Worm (Caenorhabditis elegans): ENCODE data around the gene R11H6.5.

Gene R11H6.5

DNA sequence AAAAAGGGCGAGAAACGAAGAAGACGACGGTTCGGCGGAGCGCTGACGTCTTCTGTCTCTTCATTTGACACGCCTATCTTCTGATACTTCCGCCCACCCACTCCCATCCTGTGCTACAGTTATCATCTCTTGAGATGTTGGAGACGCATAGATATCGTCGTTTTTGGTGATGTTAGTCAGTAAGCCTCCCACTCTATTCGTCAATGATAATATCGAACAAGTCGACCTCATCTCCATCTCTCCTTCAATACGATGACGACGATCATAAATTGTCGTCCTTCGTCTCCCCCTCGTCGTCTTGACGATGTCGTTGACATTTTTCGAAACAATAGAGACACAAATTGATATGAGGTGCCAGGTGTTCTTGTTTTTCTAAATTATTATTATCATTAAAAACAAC, 46.1 kb upstream of the R11H6.5 start, which contains the start of gene slc-25A29 (continued):
- peak; percentile 25 for TF ChIP-seq hlh-11 (tag; optimal IDR thresholded peaks at IDR 0.05)
- no peak for TF ChIP-seq lsy-2 (tag; optimal IDR thresholded peaks at IDR 0.05)
- TF ChIP-seq nhr-11 (tag; optimal IDR thresholded peaks at IDR 0.05), result no peak

DNA sequence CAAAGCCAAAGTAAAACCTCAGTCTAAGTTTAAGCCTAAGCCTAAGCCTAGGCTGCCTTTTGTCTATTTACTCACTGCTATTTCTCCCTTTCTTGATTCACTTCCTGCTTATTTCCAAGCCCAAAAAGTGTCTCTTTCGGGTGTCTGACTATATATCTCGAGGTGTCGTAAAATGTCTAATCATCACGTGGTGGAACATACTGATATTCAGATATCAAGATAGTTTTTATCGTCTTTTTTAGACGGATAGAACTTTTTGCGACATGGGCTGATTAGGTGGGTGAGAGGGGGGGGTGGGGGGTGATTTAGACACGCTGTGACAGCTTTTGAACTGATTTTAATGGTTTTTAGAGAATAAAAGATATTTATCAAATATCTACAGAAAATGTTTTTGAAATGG, 44.9 kb upstream of the R11H6.5 start:
- peak; percentile 62 for TF ChIP-seq hlh-30 (tag; optimal IDR thresholded peaks at IDR 0.05; ENCODE audit: insufficient read depth)
- TF ChIP-seq tag-97 (GFP tag; IDR thresholded peaks at IDR 0.05), result no peak
- peak; percentile 5 for TF ChIP-seq nhr-28 (tag; optimal IDR thresholded peaks at IDR 0.05)
- TF ChIP-seq ama-1 (optimal IDR thresholded peaks at IDR 0.05), result no peak
- peak in 1 of 2 experiments; percentile 36 for TF ChIP-seq mdl-1 (tag; optimal IDR thresholded peaks at IDR 0.05)
- TF ChIP-seq zfp-2 (tag; optimal IDR thresholded peaks at IDR 0.05), result no peak

DNA sequence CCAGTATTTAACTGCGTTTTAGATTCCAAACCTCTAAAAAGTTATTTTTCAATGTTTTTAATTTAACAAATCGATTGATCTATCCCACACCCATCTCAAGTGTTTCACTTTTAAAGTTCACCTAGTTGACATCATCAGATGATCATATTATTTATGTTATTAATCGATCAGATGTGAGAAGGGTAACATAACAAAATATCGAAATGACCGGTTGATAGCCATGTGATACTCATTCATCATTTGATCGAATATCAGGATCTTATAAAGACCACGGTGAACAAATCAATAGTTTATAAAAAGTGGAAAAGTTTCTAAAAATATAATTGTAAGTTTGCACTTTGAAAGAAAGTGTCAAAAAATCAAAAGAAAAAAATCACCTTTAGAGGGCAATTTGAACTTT, 43.7 kb upstream of the R11H6.5 start:
- TF ChIP-seq hlh-30 (tag; optimal IDR thresholded peaks at IDR 0.05; ENCODE audit: insufficient read depth), result peak; percentile 70
- TF ChIP-seq saeg-2 (GFP tag; IDR thresholded peaks at IDR 0.05), result no peak
- TF ChIP-seq nhr-28 (tag; optimal IDR thresholded peaks at IDR 0.05), result peak; percentile 20

DNA sequence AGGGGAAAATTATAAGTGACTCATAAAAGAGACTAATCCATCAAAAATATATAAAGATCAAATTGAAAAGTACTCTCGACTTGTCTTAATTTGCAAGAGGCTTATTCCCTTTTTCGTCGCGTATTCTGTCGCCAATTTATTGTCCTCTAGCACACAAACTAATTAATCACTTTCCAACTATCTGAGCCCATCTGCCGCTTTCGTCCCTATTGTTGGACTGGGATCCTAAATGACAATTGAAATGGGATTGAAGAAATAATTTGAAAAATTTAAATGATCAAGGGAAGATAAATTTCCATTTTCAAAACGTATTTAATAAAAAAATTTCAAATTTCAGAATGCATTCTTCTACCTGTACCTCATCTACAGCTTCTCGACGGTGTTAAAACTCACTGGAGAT, 38.6 kb upstream of the R11H6.5 start:
- TF ChIP-seq daf-12 (tag; optimal IDR thresholded peaks at IDR 0.05) (no peak), fos-1 (tag; optimal IDR thresholded peaks at IDR 0.05) (no peak), lsy-2 (tag; optimal IDR thresholded peaks at IDR 0.05) (no peak), ama-1 (optimal IDR thresholded peaks at IDR 0.05) (no peak), zag-1 (tag; optimal IDR thresholded peaks at IDR 0.05) (no peak), hlh-11 (tag; optimal IDR thresholded peaks at IDR 0.05) (no peak), nhr-25 (tag; optimal IDR thresholded peaks at IDR 0.05; ENCODE audit: borderline replicate concordance, insufficient read depth) (no peak), fkh-10 (GFP tag; optimal IDR thresholded peaks at IDR 0.05) (no peak), dmd-8 (GFP tag; IDR thresholded peaks at IDR 0.05) (no peak), pha-4 (GFP tag; IDR thresholded peaks at IDR 0.05) (no peak), pha-4 (tag; optimal IDR thresholded peaks at IDR 0.05) (no peak), vab-7 (GFP tag; IDR thresholded peaks at IDR 0.05) (no peak), zfp-3 (GFP tag; conservative IDR thresholded peaks at IDR 0.05) (no peak), dmd-6 (GFP tag; IDR thresholded peaks at IDR 0.05) (no peak), ceh-20 (GFP tag; IDR thresholded peaks at IDR 0.05) (no peak), daf-19 (GFP tag; conservative IDR thresholded peaks at IDR 0.05) (no peak), ceh-62 (tag; optimal IDR thresholded peaks at IDR 0.05) (no peak), lin-15B (tag; optimal IDR thresholded peaks at IDR 0.05) (no peak), egl-27 (tag; optimal IDR thresholded peaks at IDR 0.05) (no peak), snpc-1.2 (GFP tag; IDR thresholded peaks at IDR 0.05) (no peak), F26F4.8 (GFP tag; conservative IDR thresholded peaks at IDR 0.05) (no peak)

DNA sequence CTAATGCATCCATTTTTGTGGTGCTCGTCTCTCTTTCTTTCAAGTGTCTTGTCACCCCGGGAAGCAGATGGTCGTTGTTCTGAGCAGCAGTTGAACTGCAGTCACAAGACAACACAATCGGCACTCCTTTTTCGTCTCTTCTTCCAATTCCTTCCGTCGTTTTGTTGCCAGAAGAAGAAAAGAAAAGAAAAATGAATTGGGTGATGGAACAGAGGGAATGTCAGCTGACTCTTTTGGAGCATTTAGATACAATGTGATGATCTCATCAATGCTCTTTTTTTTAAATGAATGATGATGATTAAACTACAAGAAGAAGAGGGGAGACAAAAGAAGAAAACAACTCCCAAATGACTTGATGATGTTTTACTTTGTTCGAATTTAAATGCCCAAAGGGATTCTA, 37.9 kb upstream of the R11H6.5 start:
- no peak for TF ChIP-seq ZK337.2 (GFP tag; IDR thresholded peaks at IDR 0.05)
- TF ChIP-seq ceh-28 (tag; optimal IDR thresholded peaks at IDR 0.05), result no peak
- TF ChIP-seq ctbp-1 (GFP tag; IDR thresholded peaks at IDR 0.05), result no peak
- peak; percentile 62 for TF ChIP-seq ceh-20 (GFP tag; IDR thresholded peaks at IDR 0.05)
- TF ChIP-seq lsy-2 (tag; optimal IDR thresholded peaks at IDR 0.05), result peak; percentile 11 to 47
- TF ChIP-seq T26A8.4 (GFP tag; IDR thresholded peaks at IDR 0.05), result no peak
- TF ChIP-seq nhr-41 (GFP tag; IDR thresholded peaks at IDR 0.05), result no peak
- no peak for TF ChIP-seq F10B5.3 (tag; optimal IDR thresholded peaks at IDR 0.05)
- TF ChIP-seq cey-2 (tag; optimal IDR thresholded peaks at IDR 0.05; ENCODE audit: borderline replicate concordance, insufficient read depth), result no peak
- TF ChIP-seq hlh-30 (tag; optimal IDR thresholded peaks at IDR 0.05; ENCODE audit: insufficient read depth), result peak; percentile 51

All from whole organism, L4 larva.